Fruit fly (Drosophila melanogaster) whole organism, wandering third instar larva: Measurements from ENCODE around the gene CG46457.

Source experiments
- CG9705 ChIP-seq: fragments of 200-800 bp; sonication (Bioruptor generic); optimal IDR thresholded peaks from 2 replicates; lab custom pipeline; 2018; ENCODE audit warnings: missing biosample characterization, mild to moderate bottlenecking, missing genetic modification characterization
- CrebA ChIP-seq: fragments of 200-800 bp; sonication (Bioruptor generic); optimal IDR thresholded peaks from 2 replicates; lab custom pipeline; 2016; ENCODE audit warnings: missing biosample characterization, mild to moderate bottlenecking, missing genetic modification characterization, borderline replicate concordance
- Mio ChIP-seq: sonication (Bioruptor generic); optimal IDR thresholded peaks from 2 replicates; lab custom pipeline; 2016; ENCODE audit warnings: missing biosample characterization, missing genetic modification characterization
- Myc ChIP-seq: fragments of >200 bp; optimal IDR thresholded peaks from 2 replicates; lab custom pipeline; 2017
- OdsH ChIP-seq: fragments of 200-800 bp; sonication (Bioruptor generic); optimal IDR thresholded peaks from 2 replicates; lab custom pipeline; 2016; ENCODE audit warnings: missing biosample characterization, mild to moderate bottlenecking, missing genetic modification characterization
- Rel ChIP-seq, 2 experiments: fragments of 200-800 bp; sonication (Bioruptor generic) in 1 of 2; optimal IDR thresholded peaks; 2 replicates in 1 of 2; 3 replicates in 1 of 2; lab custom pipeline; 2016 to 2019; ENCODE audit warnings: mild to moderate bottlenecking in 2 of 2, missing biosample characterization in 2 of 2, missing genetic modification characterization in 2 of 2, moderate library complexity in 1 of 2
- Vsx2 ChIP-seq: fragments of 200-300, 225-300 bp; sonication (Bioruptor generic); optimal IDR thresholded peaks from 2 replicates; lab custom pipeline; 2018; ENCODE audit warnings: missing biosample characterization, missing genetic modification characterization; ENCODE audit not compliant: partially characterized antibody
- br ChIP-seq: fragments of 200-800 bp; sonication (Bioruptor generic); optimal IDR thresholded peaks from 2 replicates; lab custom pipeline; 2016; ENCODE audit warnings: missing biosample characterization, missing genetic modification characterization
- brk ChIP-seq: fragments of 200-800 bp; sonication (Bioruptor generic); optimal IDR thresholded peaks from 2 replicates; lab custom pipeline; 2016; ENCODE audit warnings: missing biosample characterization, mild to moderate bottlenecking, missing genetic modification characterization
- lola ChIP-seq: fragments of >200 bp; optimal IDR thresholded peaks from 2 replicates; lab custom pipeline; 2017; ENCODE audit warnings: missing biosample characterization, missing genetic modification characterization
- psq ChIP-seq: fragments of 200-800 bp; sonication (Bioruptor generic); optimal IDR thresholded peaks from 3 replicates; lab custom pipeline; 2017; ENCODE audit warnings: missing biosample characterization, mild to moderate bottlenecking, missing genetic modification characterization, moderate library complexity
- sv ChIP-seq: fragments of 200-800 bp; sonication (Bioruptor generic); optimal IDR thresholded peaks from 3 replicates; lab custom pipeline; 2016; ENCODE audit warnings: missing biosample characterization, missing genetic modification characterization
- usp ChIP-seq: fragments of >200 bp; optimal IDR thresholded peaks from 2 replicates; lab custom pipeline; 2017; ENCODE audit warnings: missing biosample characterization, missing genetic modification characterization

DNA sequence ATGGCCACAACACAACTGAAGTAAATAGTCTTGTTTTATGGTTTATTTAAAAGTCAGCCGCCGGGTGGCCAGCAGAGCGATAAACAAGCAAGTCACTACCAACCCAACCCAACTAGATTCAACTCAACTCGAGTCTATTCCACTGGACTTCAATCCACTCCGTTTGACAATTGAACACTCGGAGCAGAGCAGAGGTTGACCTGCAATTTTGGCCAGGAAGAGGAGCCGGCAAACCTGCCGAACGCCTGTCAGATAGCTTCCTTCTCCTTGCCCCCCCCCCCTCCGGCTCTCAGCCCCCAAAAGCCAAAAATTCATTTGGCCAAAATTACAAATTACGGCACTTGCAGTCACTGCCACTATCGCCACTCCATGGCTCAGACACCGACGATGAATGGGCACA lies 46.9 kb downstream of the CG46457 start:
- no peak for TF ChIP-seq brk
- no peak for TF ChIP-seq CG9705
- no peak for TF ChIP-seq usp (GFP tag; lab: Kevin White, UChicago)
- no peak for TF ChIP-seq sv
- no peak for TF ChIP-seq Mio (GFP tag; lab: Kevin White, UChicago)
- TF ChIP-seq Rel (GFP tag; optimal IDR thresholded peaks at IDR 0.05; lab: Kevin White, UChicago): no peak
- TF ChIP-seq Rel (tag; optimal IDR thresholded peaks at IDR 0.05; lab: Kevin White, UChicago): no peak
- no peak for TF ChIP-seq Myc (lab: Kevin White, UChicago)
- no peak for TF ChIP-seq psq (GFP tag; lab: Kevin White, UChicago)
- TF ChIP-seq CrebA (GFP tag; lab: Kevin White, UChicago): no peak
- TF ChIP-seq Vsx2: no peak
- no peak for TF ChIP-seq OdsH (GFP tag; lab: Kevin White, UChicago)
- no peak for TF ChIP-seq lola (GFP tag; lab: Kevin White, UChicago)
- TF ChIP-seq br: no peak
